Worm (Caenorhabditis elegans) whole organism, mixed stage, embryonic: ENCODE results near the gene T28A8.2.

Source experiments
- ceh-39 ChIP-seq: fragments of 150-350 bp; optimal IDR thresholded peaks from 2 replicates; lab custom pipeline; 2014; ENCODE audit warnings: missing biosample characterization, missing genetic modification characterization
- elt-3 ChIP-seq: fragments of 150-350 bp; optimal IDR thresholded peaks from 2 replicates; lab custom pipeline; 2014; ENCODE audit warnings: missing biosample characterization, missing genetic modification characterization
- lsy-2 ChIP-seq: fragments of 150-350 bp; optimal IDR thresholded peaks from 2 replicates; lab custom pipeline; 2014; ENCODE audit warnings: missing biosample characterization, missing genetic modification characterization
- nhr-2 ChIP-seq: fragments of 150-350 bp; optimal IDR thresholded peaks from 2 replicates; lab custom pipeline; 2014; ENCODE audit warnings: missing biosample characterization, missing genetic modification characterization
- nhr-28 ChIP-seq: fragments of 150-350 bp; optimal IDR thresholded peaks from 2 replicates; lab custom pipeline; 2014; ENCODE audit warnings: missing biosample characterization, missing genetic modification characterization
- pha-4 ChIP-seq: fragments of 150-350 bp; optimal IDR thresholded peaks from 2 replicates; lab custom pipeline; 2018; ENCODE audit warnings: missing biosample characterization, missing genetic modification reagents, missing genetic modification characterization
- snpc-4 ChIP-seq: fragments of 150-350 bp; optimal IDR thresholded peaks from 2 replicates; lab custom pipeline; 2014; ENCODE audit warnings: missing biosample characterization, missing genetic modification characterization
- sptf-1 ChIP-seq: sonication (generic microtip); optimal IDR thresholded peaks from 2 replicates; lab custom pipeline; 2017; ENCODE audit warnings: mild to moderate bottlenecking, missing genetic modification characterization, moderate library complexity, missing compliant biosample characterization
- unc-39 ChIP-seq: fragments of 150-350 bp; optimal IDR thresholded peaks from 2 replicates; lab custom pipeline; 2014; ENCODE audit warnings: missing biosample characterization, missing genetic modification characterization
- unc-62 ChIP-seq: fragments of 150-350 bp; optimal IDR thresholded peaks from 2 replicates; lab custom pipeline; 2014; ENCODE audit warnings: missing biosample characterization, missing genetic modification reagents, missing genetic modification characterization
- ztf-11 ChIP-seq: fragments of 150-350 bp; optimal IDR thresholded peaks from 2 replicates; lab custom pipeline; 2014; ENCODE audit warnings: missing biosample characterization, missing genetic modification characterization

ce11 chrIII:13476682-13477081 lies 18.8 kb downstream of the T28A8.2 start, which contains the start of gene T27E9.6:
- TF ChIP-seq unc-39 (tag; lab: Kevin White, UChicago) (no peak), pha-4 (tag; lab: Kevin White, UChicago) (no peak), lsy-2 (no peak), ztf-11 (tag; lab: Kevin White, UChicago) (no peak), sptf-1 (tag; lab: Kevin White, UChicago) (no peak), ceh-39 (tag; lab: Kevin White, UChicago) (no peak), elt-3 (no peak), nhr-28 (tag; lab: Kevin White, UChicago) (no peak), snpc-4 (tag; lab: Kevin White, UChicago) (no peak), nhr-2 (tag; lab: Kevin White, UChicago) (no peak), unc-62 (GFP tag; lab: Kevin White, UChicago) (no peak)
